Worm (Caenorhabditis elegans) whole organism, L3 larva: ENCODE data around the gene H05C05.1.

ENCODE experiments used
- ceh-16 ChIP-seq: sonication (generic microtip); optimal IDR thresholded peaks from 2 replicates; lab custom pipeline; 2017; ENCODE audit warnings: missing biosample characterization, missing genetic modification characterization
- lin-39 ChIP-seq: fragments of 150-350 bp; optimal IDR thresholded peaks from 2 replicates; lab custom pipeline; 2018; ENCODE audit warnings: missing biosample characterization, missing genetic modification reagents, missing genetic modification characterization
- nhr-11 ChIP-seq: fragments of 150-350 bp; optimal IDR thresholded peaks from 2 replicates; lab custom pipeline; 2014; ENCODE audit warnings: missing biosample characterization, missing genetic modification characterization
- ztf-4 ChIP-seq: fragments of 150-350 bp; optimal IDR thresholded peaks from 2 replicates; lab custom pipeline; 2014; ENCODE audit warnings: missing biosample characterization, missing genetic modification characterization

- no peak for TF ChIP-seq lin-39 (tag; lab: Kevin White, UChicago)
- no peak for TF ChIP-seq ztf-4 (tag; lab: Kevin White, UChicago)
- no peak for TF ChIP-seq ceh-16 (tag; lab: Kevin White, UChicago)
- TF ChIP-seq nhr-11 (tag; lab: Kevin White, UChicago), result no peak
These were observed 36.3 kb upstream of the H05C05.1 start, which contains the start of gene cdh-1 for ce11 chrIII:2910606-2911005.
